Worm (Caenorhabditis elegans) whole organism, midembryonic: Measurements from ENCODE around the gene R05C11.4.

Experiments used
- T22C8.4 ChIP-seq: fragments of 200-800 bp; sonication (Bioruptor generic); IDR thresholded peaks from 2 replicates; pipeline ENCODE4 v1.3.6; 2022; ENCODE audit warnings: missing genetic modification characterization, missing compliant biosample characterization
- cog-1 ChIP-seq: sonication (generic microtip); optimal IDR thresholded peaks from 2 replicates; lab custom pipeline; 2016; ENCODE audit warnings: missing genetic modification characterization, missing compliant biosample characterization
- flt-1 ChIP-seq: fragments of 200-800 bp; sonication (Bioruptor generic); IDR thresholded peaks from 2 replicates; pipeline ENCODE4 v1.3.6; 2022; ENCODE audit warnings: missing genetic modification characterization, missing compliant biosample characterization
- klf-2 ChIP-seq: fragments of 200-800 bp; sonication (Bioruptor generic); conservative IDR thresholded peaks from 2 replicates; pipeline ENCODE4 v1.3.6; 2022; ENCODE audit warnings: missing genetic modification reagents, missing genetic modification characterization, missing compliant biosample characterization
- med-1 ChIP-seq: sonication (generic microtip); optimal IDR thresholded peaks from 2 replicates; lab custom pipeline; 2017; ENCODE audit warnings: missing genetic modification characterization, mild to moderate bottlenecking, missing compliant biosample characterization, antibody characterized with exemption, missing genetic modification reagents; ENCODE audit not compliant: insufficient read depth
- ref-1 ChIP-seq: fragments of 200-800 bp; sonication (Bioruptor generic); conservative IDR thresholded peaks from 2 replicates; pipeline ENCODE4 v1.3.6; 2022; ENCODE audit warnings: missing genetic modification reagents, missing genetic modification characterization, missing compliant biosample characterization
- tab-1 ChIP-seq: fragments of 200-800 bp; sonication (Bioruptor generic); IDR thresholded peaks from 2 replicates; pipeline ENCODE4 v1.3.6; 2022; ENCODE audit warnings: missing genetic modification characterization, missing compliant biosample characterization
- ztf-23 ChIP-seq: fragments of 200-800 bp; sonication (Bioruptor generic); IDR thresholded peaks from 2 replicates; pipeline ENCODE4 v1.3.6; 2022; ENCODE audit warnings: missing genetic modification reagents, missing genetic modification characterization, missing compliant biosample characterization
- ztf-29 ChIP-seq: fragments of 200-800 bp; sonication (Bioruptor generic); IDR thresholded peaks from 2 replicates; pipeline ENCODE4 v1.3.6; 2022; ENCODE audit warnings: missing genetic modification reagents, missing genetic modification characterization, missing compliant biosample characterization

R05C11.4 gene

ce11 chrIV:2057462-2057861 is 6.2 kb downstream of the R05C11.4 start:
- TF ChIP-seq T22C8.4 (GFP tag; lab: Robert Waterston, UW), result no peak
- TF ChIP-seq klf-2, result no peak
- TF ChIP-seq ztf-23, result no peak

DNA sequence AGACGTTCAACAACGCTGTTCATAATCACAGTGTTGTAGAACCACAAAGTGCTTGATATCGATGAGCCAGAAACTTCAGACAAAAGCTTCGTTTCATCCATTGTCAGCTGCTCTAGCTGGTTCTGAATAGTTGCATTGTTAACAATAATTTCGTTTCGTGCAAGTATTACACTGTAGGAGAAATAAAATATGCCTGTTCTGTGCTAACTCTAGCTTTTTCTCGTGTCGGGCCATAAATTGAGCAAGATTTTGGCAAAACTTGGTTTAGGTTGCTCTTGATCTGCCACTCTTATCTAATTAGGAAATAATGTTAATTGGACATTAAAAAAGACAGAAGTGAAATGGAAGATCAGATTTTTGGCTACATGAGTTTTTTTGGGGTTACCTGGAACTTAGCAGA is 7.7 kb downstream of the R05C11.4 start, which contains the start of gene R05C11.2:
Gene R05C11.2, minus strand, starts transcription at position 101 of the 400 bp plus-strand sequence.
- TF ChIP-seq tab-1 (no peak), cog-1 (no peak), T22C8.4 (GFP tag; lab: Robert Waterston, UW) (no peak), med-1 (GFP tag; lab: Kevin White, UChicago) (no peak), klf-2 (no peak)

DNA sequence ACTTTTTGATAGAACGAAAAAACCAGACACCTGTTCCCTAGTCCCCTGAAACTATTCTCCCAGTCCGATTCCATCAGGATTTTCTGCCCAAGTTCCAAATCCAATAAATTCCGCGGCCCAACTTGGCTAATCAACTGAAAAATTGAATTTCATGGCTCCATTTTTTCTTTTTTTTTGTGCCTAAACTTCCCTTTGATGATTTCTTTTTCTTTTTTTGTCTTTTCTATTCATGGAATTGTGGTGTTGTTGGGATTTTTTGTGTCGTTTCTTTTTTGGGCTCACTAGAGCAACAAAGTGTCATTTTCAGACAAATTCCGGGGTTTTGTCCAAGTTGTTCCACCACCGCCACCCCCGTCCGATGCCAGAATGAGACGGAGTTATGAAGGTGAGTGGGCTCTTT is 14.6 kb downstream of the R05C11.4 start, which contains the start of gene arrd-26:
Gene arrd-26, plus strand, starts transcription at position 301 of the 400 bp plus-strand sequence.
- no peak for TF ChIP-seq cog-1
- TF ChIP-seq ref-1, result no peak
- no peak for TF ChIP-seq flt-1 (GFP tag; lab: Robert Waterston, UW)
- TF ChIP-seq med-1 (GFP tag; lab: Kevin White, UChicago), result no peak
- TF ChIP-seq T22C8.4 (GFP tag; lab: Robert Waterston, UW), result no peak
- no peak for TF ChIP-seq tab-1
- TF ChIP-seq klf-2, result no peak
- TF ChIP-seq ztf-23, result no peak
- no peak for TF ChIP-seq ztf-29 (GFP tag; lab: Robert Waterston, UW)

- no peak for TF ChIP-seq flt-1 (GFP tag; lab: Robert Waterston, UW)
- TF ChIP-seq ztf-23, result no peak
- no peak for TF ChIP-seq med-1 (GFP tag; lab: Kevin White, UChicago)
- no peak for TF ChIP-seq ztf-29 (GFP tag; lab: Robert Waterston, UW)
- no peak for TF ChIP-seq T22C8.4 (GFP tag; lab: Robert Waterston, UW)
- no peak for TF ChIP-seq ref-1
- no peak for TF ChIP-seq tab-1
- no peak for TF ChIP-seq klf-2
- TF ChIP-seq cog-1, result no peak
Observed at ce11 chrIV:2077159-2077835, 26.0 kb downstream of the R05C11.4 start.

DNA sequence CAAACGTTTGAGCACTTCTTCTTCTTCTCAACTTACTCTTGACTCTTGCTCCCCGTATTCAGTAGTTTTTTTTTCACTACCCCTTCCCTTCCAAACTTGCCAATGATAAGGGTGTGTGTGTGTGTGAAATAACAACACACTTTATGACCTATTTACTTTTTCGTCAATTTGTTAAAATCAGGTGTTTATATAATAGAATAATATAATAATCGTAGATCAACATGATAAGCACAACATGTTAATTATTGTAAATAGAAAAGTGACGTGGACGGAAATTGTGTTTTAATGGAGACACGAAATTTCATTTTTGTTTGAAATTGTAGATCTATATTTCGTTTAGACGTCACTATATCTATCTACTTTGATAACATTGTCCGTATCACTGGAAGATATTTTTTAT is 29.0 kb downstream of the R05C11.4 start:
- TF ChIP-seq ztf-29 (GFP tag; lab: Robert Waterston, UW) (no peak), med-1 (GFP tag; lab: Kevin White, UChicago) (no peak), cog-1 (no peak), klf-2 (no peak), tab-1 (no peak), flt-1 (GFP tag; lab: Robert Waterston, UW) (no peak), T22C8.4 (GFP tag; lab: Robert Waterston, UW) (no peak), ztf-23 (no peak), ref-1 (no peak)

DNA sequence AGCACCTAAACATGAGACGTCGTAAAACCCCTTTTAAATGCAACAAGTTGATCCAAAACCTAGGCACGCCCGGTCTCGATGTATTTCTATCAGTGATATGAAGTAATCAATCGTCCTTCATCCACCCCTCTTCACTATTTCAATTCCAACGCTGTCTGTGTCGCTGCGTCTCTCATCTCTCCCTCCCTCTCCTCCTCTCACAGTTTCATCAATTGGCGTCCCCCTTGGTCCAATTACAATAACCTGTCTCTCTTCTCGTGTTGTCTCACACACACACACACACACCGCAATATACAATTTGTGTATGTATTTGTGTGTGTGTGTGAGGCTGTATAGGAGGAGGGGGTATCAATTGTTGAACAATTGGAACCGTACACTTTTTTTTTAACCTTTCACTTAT is 31.9 kb downstream of the R05C11.4 start:
- TF ChIP-seq flt-1 (GFP tag; lab: Robert Waterston, UW) (0 out of 2 replicates have a peak, but pooled peaks have one; percentile 32), T22C8.4 (GFP tag; lab: Robert Waterston, UW) (no peak)

DNA sequence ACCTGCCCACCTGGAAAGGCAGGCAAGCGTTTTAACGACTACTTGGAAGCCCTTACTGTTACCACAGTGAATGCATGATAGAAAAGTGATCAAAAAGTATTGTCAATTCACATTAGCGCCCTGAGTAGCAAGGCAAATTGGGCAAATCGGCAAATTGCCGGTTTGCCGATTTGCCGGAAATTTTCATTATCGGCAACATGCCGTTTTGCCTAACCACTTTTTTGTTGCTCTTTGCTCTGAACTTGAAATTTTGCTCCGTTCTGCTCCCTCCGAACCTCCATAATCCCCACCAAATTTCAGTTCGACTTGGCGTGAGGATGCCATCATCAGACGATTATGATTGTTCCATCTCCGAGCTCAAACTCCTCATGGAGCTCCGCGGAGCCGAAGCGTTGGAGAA is 32.4 kb downstream of the R05C11.4 start, which contains the start of gene mca-2:
Gene mca-2, plus strand, starts transcription at position 301 of the 400 bp plus-strand sequence.
- TF ChIP-seq med-1 (GFP tag; lab: Kevin White, UChicago), result no peak
- TF ChIP-seq ref-1, result no peak
- no peak for TF ChIP-seq flt-1 (GFP tag; lab: Robert Waterston, UW)

DNA sequence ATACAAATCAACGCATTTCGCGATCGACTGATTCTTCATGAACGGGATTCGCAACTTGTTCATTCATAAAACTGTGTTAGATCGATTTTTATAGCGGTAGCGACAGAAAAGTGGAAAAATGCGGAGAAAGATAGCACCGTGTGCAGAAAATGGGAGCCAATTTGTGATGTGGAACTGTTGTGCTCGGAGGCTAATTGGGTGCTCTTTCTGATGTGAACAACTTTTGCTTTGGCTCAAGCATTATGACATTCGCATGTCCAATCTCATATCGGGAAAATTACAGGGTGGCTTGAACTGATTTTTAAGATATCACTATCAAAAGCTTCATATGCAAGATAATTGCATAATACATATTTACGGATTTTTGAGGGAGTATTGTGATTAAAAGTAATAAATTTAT is 48.5 kb downstream of the R05C11.4 start, which contains the start of gene C23H5.11:
Gene C23H5.11, minus strand, starts transcription at position 101 of the 400 bp plus-strand sequence.
- TF ChIP-seq flt-1 (GFP tag; lab: Robert Waterston, UW), result no peak
- no peak for TF ChIP-seq tab-1
- TF ChIP-seq klf-2, result no peak
- TF ChIP-seq ref-1, result no peak

ce11 chrIV:2102793-2103192 is 51.5 kb downstream of the R05C11.4 start, which contains the start of gene C23H5.15:
Gene C23H5.15 (minus strand): TSS chrIV:2102893.
- TF ChIP-seq cog-1 (no peak), med-1 (GFP tag; lab: Kevin White, UChicago) (no peak), ref-1 (no peak), ztf-23 (no peak), T22C8.4 (GFP tag; lab: Robert Waterston, UW) (no peak), klf-2 (no peak), tab-1 (no peak), flt-1 (GFP tag; lab: Robert Waterston, UW) (no peak), ztf-29 (GFP tag; lab: Robert Waterston, UW) (no peak)
